Fruit fly (Drosophila melanogaster) whole organism, embryonic: ENCODE data around the gene CG15249.
A peak's percentile ranks its signal among the peaks of the same experiment; 100 is the strongest.

Source experiments
- C15 ChIP-seq: fragments of 200-800 bp; sonication (Bioruptor generic); IDR thresholded peaks from 3 replicates; pipeline ENCODE4 v1.3.6; 2022; ENCODE audit warnings: missing biosample characterization, missing genetic modification characterization
- CG12155 ChIP-seq: fragments of 200-800 bp; sonication (Bioruptor generic); optimal IDR thresholded peaks from 3 replicates; lab custom pipeline; 2016; ENCODE audit warnings: missing biosample characterization, missing genetic modification characterization
- CkIIα-i1 ChIP-seq: fragments of 200-800 bp; sonication (Bioruptor generic); IDR thresholded peaks from 2 replicates; pipeline ENCODE4 v1.3.6; 2022; ENCODE audit warnings: missing biosample characterization, missing genetic modification characterization
- Fer1 ChIP-seq: fragments of 200-800 bp; sonication (Bioruptor generic); optimal IDR thresholded peaks from 2 replicates; lab custom pipeline; 2017; ENCODE audit warnings: missing biosample characterization, mild to moderate bottlenecking, missing genetic modification characterization
- Spps ChIP-seq: fragments of 200-800 bp; sonication (Bioruptor generic); optimal IDR thresholded peaks from 2 replicates; lab custom pipeline; 2018; ENCODE audit warnings: missing biosample characterization, mild to moderate bottlenecking, missing genetic modification characterization
- luna ChIP-seq: fragments of 200-800 bp; sonication (Bioruptor generic); optimal IDR thresholded peaks from 2 replicates; lab custom pipeline; 2016; ENCODE audit warnings: missing biosample characterization, missing genetic modification characterization
- usp ChIP-seq: fragments of >200 bp; optimal IDR thresholded peaks from 2 replicates; lab custom pipeline; 2017; ENCODE audit warnings: missing biosample characterization, missing genetic modification characterization

DNA sequence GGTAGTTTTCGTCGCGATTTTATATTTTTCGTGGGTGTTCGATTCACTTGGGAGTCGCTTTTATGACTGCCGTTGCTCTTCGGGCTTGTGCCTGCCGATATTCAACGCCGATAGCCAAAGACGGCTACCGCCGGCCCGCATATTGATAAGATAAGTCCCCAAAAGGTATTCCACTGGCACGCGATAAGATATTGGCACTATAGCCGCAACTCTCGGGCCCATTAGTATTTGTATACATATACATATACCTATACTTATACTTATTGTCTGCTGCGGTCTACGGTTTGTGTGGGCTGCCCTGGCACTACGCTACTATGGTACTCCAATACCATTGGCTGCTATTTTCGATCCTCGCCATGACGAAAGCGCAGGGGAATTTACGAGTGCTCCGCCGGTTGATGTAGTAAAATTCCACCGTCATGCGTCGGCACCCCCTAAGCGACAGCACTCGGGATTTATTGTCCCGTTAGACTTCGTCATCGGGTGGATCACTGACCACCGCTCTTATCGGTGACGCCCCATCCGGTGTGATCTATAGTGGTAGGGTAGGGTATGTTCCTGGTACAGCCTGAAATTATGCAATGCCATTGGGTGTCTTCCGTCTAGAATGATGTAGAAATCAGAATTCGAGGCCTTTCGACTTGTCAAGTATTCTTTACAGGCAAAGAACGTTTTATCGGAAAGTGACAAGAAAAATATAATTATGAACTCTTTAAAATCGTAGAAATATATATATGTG, 30.7 kb downstream of the CG15249 start, which contains the start of gene CG45060:
- no peak for TF ChIP-seq Spps (tag; lab: Kevin White, UChicago)
- TF ChIP-seq C15 (GFP tag; lab: Robert Waterston, UW), result no peak
- TF ChIP-seq CkIIα-i1 (GFP tag; lab: Robert Waterston, UW), result no peak
- no peak for TF ChIP-seq luna (GFP tag; lab: Kevin White, UChicago)
- peak; percentile 15 for TF ChIP-seq Fer1 (GFP tag; lab: Kevin White, UChicago)
- TF ChIP-seq CG12155, result no peak
- TF ChIP-seq usp, result no peak
